Fruit fly (Drosophila melanogaster): Measurements from ENCODE around the gene Dhc16F.
A peak's percentile ranks its signal among the peaks of the same experiment; 100 is the strongest.

Dhc16F gene

DNA sequence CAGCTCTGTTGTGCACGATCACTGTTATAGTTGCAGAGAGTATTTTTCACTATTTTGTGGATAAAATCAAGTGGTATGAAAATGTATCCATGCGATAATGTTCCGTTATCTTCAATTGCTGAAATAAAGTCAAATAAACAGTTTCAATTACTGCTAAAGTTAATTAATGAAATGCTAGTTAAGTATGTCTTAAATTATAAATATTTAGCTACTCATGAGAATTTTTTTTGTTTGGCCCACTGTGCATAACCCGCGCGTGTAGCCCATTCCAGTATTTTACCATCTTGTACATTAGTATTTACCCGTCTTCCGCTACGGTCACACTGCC lies 21.2 kb downstream of the Dhc16F start, which contains the start of gene Ada3 (continued):
- peak; percentile 59; the same call in 1 of the 2 replicates for TF ChIP-seq CG31224 (GFP tag; IDR thresholded peaks at IDR 0.05)
- no peak for TF ChIP-seq CG7963 (GFP tag; IDR thresholded peaks at IDR 0.05; ENCODE audit: partially characterized antibody)
- TF ChIP-seq bab2 (GFP tag; optimal IDR thresholded peaks at IDR 0.05), result peak; percentile 87
- peak; percentile 64 to 67 for TF ChIP-seq chif (GFP tag; optimal IDR thresholded peaks at IDR 0.05)
- peak; percentile 65 for TF ChIP-seq CG1529 (GFP tag; optimal IDR thresholded peaks at IDR 0.05)
- no peak for TF ChIP-seq ash1 (GFP tag; optimal IDR thresholded peaks at IDR 0.05)
- peak; percentile 68 for TF ChIP-seq Xrp1 (GFP tag; IDR thresholded peaks at IDR 0.05)
- peak; percentile 42 for TF ChIP-seq CG8290 (GFP tag; optimal IDR thresholded peaks at IDR 0.05)
- peak; percentile 58 to 66 for TF ChIP-seq CG8290 (tag; optimal IDR thresholded peaks at IDR 0.05)
- peak; percentile 66 for TF ChIP-seq CG13296 (GFP tag; optimal IDR thresholded peaks at IDR 0.05)
- no peak for TF ChIP-seq dati (GFP tag; IDR thresholded peaks at IDR 0.05)
- peak; percentile 52 for TF ChIP-seq CG10654 (GFP tag; optimal IDR thresholded peaks at IDR 0.05)
- peak; percentile 58; the same call in 1 of the 2 replicates for TF ChIP-seq CG4730 (GFP tag; IDR thresholded peaks at IDR 0.05)
- TF ChIP-seq br (optimal IDR thresholded peaks at IDR 0.05), result no peak
- TF ChIP-seq H2.0 (GFP tag; IDR thresholded peaks at IDR 0.05), result peak; percentile 37; the same call in 1 of the 2 replicates
- peak; percentile 74; the same call in 2 of the 3 replicates for TF ChIP-seq Dbx (GFP tag; IDR thresholded peaks at IDR 0.05)
- 0 out of 2 replicates have a peak, but pooled peaks have one; percentile 4 for TF ChIP-seq ap (GFP tag; IDR thresholded peaks at IDR 0.05)
- no peak for TF ChIP-seq CG31365 (tag; optimal IDR thresholded peaks at IDR 0.05)
- peak; percentile 75 for TF ChIP-seq HLH54F (GFP tag; optimal IDR thresholded peaks at IDR 0.05)
- TF ChIP-seq mam (GFP tag; optimal IDR thresholded peaks at IDR 0.05), result peak; percentile 83
- TF ChIP-seq Spps (tag; optimal IDR thresholded peaks at IDR 0.05), result no peak
- peak; percentile 67 for TF ChIP-seq Ets97D (GFP tag; optimal IDR thresholded peaks at IDR 0.05)
- TF ChIP-seq CG32767 (GFP tag; IDR thresholded peaks at IDR 0.05), result no peak
- TF ChIP-seq CG3847 (GFP tag; IDR thresholded peaks at IDR 0.05), result peak; percentile 55
- TF ChIP-seq Hey (tag; optimal IDR thresholded peaks at IDR 0.05), result peak; percentile 37
- no peak for TF ChIP-seq CG1832 (GFP tag; optimal IDR thresholded peaks at IDR 0.05)
- peak; percentile 69 for TF ChIP-seq CG15269 (tag; optimal IDR thresholded peaks at IDR 0.05)
- peak; percentile 75 for TF ChIP-seq Ptx1 (GFP tag; IDR thresholded peaks at IDR 0.05)
- no peak for TF ChIP-seq en (GFP tag; optimal IDR thresholded peaks at IDR 0.05)
- no peak for TF ChIP-seq corto (GFP tag; optimal IDR thresholded peaks at IDR 0.05)
- TF ChIP-seq Eip74EF (GFP tag; optimal IDR thresholded peaks at IDR 0.05), result no peak
- TF ChIP-seq CG10565 (GFP tag; optimal IDR thresholded peaks at IDR 0.05), result no peak
- peak; percentile 48 for TF ChIP-seq maf-S (GFP tag; optimal IDR thresholded peaks at IDR 0.05)
- peak; percentile 27 for TF ChIP-seq repo (GFP tag; optimal IDR thresholded peaks at IDR 0.05)
- no peak for TF ChIP-seq CG2875 (GFP tag; optimal IDR thresholded peaks at IDR 0.05)
- peak; percentile 85 for TF ChIP-seq CG4282 (GFP tag; optimal IDR thresholded peaks at IDR 0.05)
- TF ChIP-seq jing (GFP tag; optimal IDR thresholded peaks at IDR 0.05), result no peak
- TF ChIP-seq Oli (tag; optimal IDR thresholded peaks at IDR 0.05), result peak; percentile 54
- TF ChIP-seq CG11723 (GFP tag; optimal IDR thresholded peaks at IDR 0.05), result peak; percentile 50
- TF ChIP-seq sens-2 (GFP tag; IDR thresholded peaks at IDR 0.05), result no peak
- no peak for TF ChIP-seq usp (GFP tag; optimal IDR thresholded peaks at IDR 0.05)
- peak; percentile 69 for TF ChIP-seq Ssrp (tag; optimal IDR thresholded peaks at IDR 0.05)
- TF ChIP-seq CG30403 (GFP tag; optimal IDR thresholded peaks at IDR 0.05), result peak; percentile 87
- TF ChIP-seq CG18476 (GFP tag; optimal IDR thresholded peaks at IDR 0.05), result peak; percentile 77
- TF ChIP-seq nerfin-2 (GFP tag; IDR thresholded peaks at IDR 0.05; ENCODE audit: partially characterized antibody), result no peak
- peak; percentile 48 for TF ChIP-seq Deaf1 (tag; optimal IDR thresholded peaks at IDR 0.05)
- peak; percentile 62 for TF ChIP-seq CG15601 (tag; optimal IDR thresholded peaks at IDR 0.05)
- peak; percentile 78 for TF ChIP-seq tin (GFP tag; optimal IDR thresholded peaks at IDR 0.05)
- peak; percentile 27 for TF ChIP-seq grn (GFP tag; optimal IDR thresholded peaks at IDR 0.05)
- TF ChIP-seq CG8281 (tag; optimal IDR thresholded peaks at IDR 0.05), result peak; percentile 6
- no peak for TF ChIP-seq bbx (GFP tag; IDR thresholded peaks at IDR 0.05; ENCODE audit: partially characterized antibody)
- peak; percentile 39 for TF ChIP-seq CG8089 (GFP tag; optimal IDR thresholded peaks at IDR 0.05)
